Worm (Caenorhabditis elegans): ENCODE results near the gene C08F8.3.

ce11 chrIV:11109771-11110170 lies 45.1 kb upstream of the C08F8.3 start, which contains the start of gene pigk-1:
- TF ChIP-seq skn-1 (tag; optimal IDR thresholded peaks at IDR 0.05) (no peak), fkh-2 (tag; optimal IDR thresholded peaks at IDR 0.05) (no peak), zag-1 (tag; optimal IDR thresholded peaks at IDR 0.05) (no peak)

Data from whole organism, L3 larva.